Fruit fly (Drosophila melanogaster): Measurements from ENCODE around the gene Rlb1.

- TF ChIP-seq dmrt93B (GFP tag; optimal IDR thresholded peaks at IDR 0.05) (no peak), Vsx2 (GFP tag; optimal IDR thresholded peaks at IDR 0.05; ENCODE audit: partially characterized antibody) (no peak), usp (GFP tag; optimal IDR thresholded peaks at IDR 0.05) (no peak), lola (GFP tag; optimal IDR thresholded peaks at IDR 0.05) (no peak), psq (GFP tag; optimal IDR thresholded peaks at IDR 0.05) (peak; percentile 14), Myc (optimal IDR thresholded peaks at IDR 0.05) (no peak), Hr83 (GFP tag; optimal IDR thresholded peaks at IDR 0.05; ENCODE audit: poor library complexity, severe bottlenecking) (peak; percentile 36)
Measured at dm6 chr3R:9504355-9504754, 8.8 kb upstream of the Rlb1 start, which contains the start of gene CG8149.

Data from whole organism, wandering third instar larva.